Worm (Caenorhabditis elegans): ENCODE measurements around the gene F35H8.1.

Gene F35H8.1

ce11 chrII:9601069-9601468, 48.0 kb upstream of the F35H8.1 start:
- TF ChIP-seq rpc-1 (optimal IDR thresholded peaks at IDR 0.05) (no peak), rpc-1 (tag; optimal IDR thresholded peaks at IDR 0.05) (no peak), madf-10 (tag; optimal IDR thresholded peaks at IDR 0.05) (no peak), ztf-22 (GFP tag; optimal IDR thresholded peaks at IDR 0.05) (peak; percentile 26), F22D6.2 (tag; optimal IDR thresholded peaks at IDR 0.05) (peak; percentile 59), lin-40 (tag; optimal IDR thresholded peaks at IDR 0.05) (peak; percentile 58), let-607 (tag; optimal IDR thresholded peaks at IDR 0.05) (peak; percentile 74 to 83), egl-44 (GFP tag; IDR thresholded peaks at IDR 0.05) (0 out of 2 replicates have a peak, but pooled peaks have one; percentile 42), hmg-1.2 (GFP tag; IDR thresholded peaks at IDR 0.05) (0 out of 2 replicates have a peak, but pooled peaks have one; percentile 15), chd-7 (tag; optimal IDR thresholded peaks at IDR 0.05) (peak; percentile 49), atf-7 (tag; optimal IDR thresholded peaks at IDR 0.05) (peak; percentile 43), hlh-12 (tag; optimal IDR thresholded peaks at IDR 0.05) (no peak), Y53G8AR.9 (GFP tag; conservative IDR thresholded peaks at IDR 0.05) (0 out of 2 replicates have a peak, but pooled peaks have one; percentile 23), lin-35 (GFP tag; optimal IDR thresholded peaks at IDR 0.05) (peak in 1 of 3 experiments; percentile 11), somi-1 (GFP tag; optimal IDR thresholded peaks at IDR 0.05) (peak; percentile 64), ets-4 (GFP tag; optimal IDR thresholded peaks at IDR 0.05) (peak; percentile 17), dpl-1 (GFP tag; optimal IDR thresholded peaks at IDR 0.05) (no peak), ama-1 (optimal IDR thresholded peaks at IDR 0.05) (peak; percentile 84), ama-1 (GFP tag; optimal IDR thresholded peaks at IDR 0.05) (no peak), nhr-80 (tag; optimal IDR thresholded peaks at IDR 0.05) (peak; percentile 83), dpff-1 (tag; optimal IDR thresholded peaks at IDR 0.05) (no peak), dox-1 (GFP tag; IDR thresholded peaks at IDR 0.05) (0 out of 2 replicates have a peak, but pooled peaks have one; percentile 21), ztf-26 (tag; optimal IDR thresholded peaks at IDR 0.05) (peak; percentile 50), lin-26 (GFP tag; IDR thresholded peaks at IDR 0.05) (no peak), lin-54 (GFP tag; optimal IDR thresholded peaks at IDR 0.05) (peak; percentile 9), tbp1 (GFP tag; optimal IDR thresholded peaks at IDR 0.05) (peak; percentile 29), cebp-1 (GFP tag; IDR thresholded peaks at IDR 0.05) (no peak), cebp-1 (tag; optimal IDR thresholded peaks at IDR 0.05) (peak; percentile 33)

- TF ChIP-seq nhr-80 (tag; optimal IDR thresholded peaks at IDR 0.05) (peak; percentile 34), Y67H2A.10 (GFP tag; conservative IDR thresholded peaks at IDR 0.05) (no peak), zim-3 (tag; optimal IDR thresholded peaks at IDR 0.05) (no peak), mxl-1 (tag; optimal IDR thresholded peaks at IDR 0.05) (no peak), ztf-26 (tag; optimal IDR thresholded peaks at IDR 0.05) (no peak), lir-1 (GFP tag; conservative IDR thresholded peaks at IDR 0.05) (no peak)
Measured at ce11 chrII:9600022-9600722, 47.1 kb upstream of the F35H8.1 start.

- TF ChIP-seq nfyb-1 (GFP tag; IDR thresholded peaks at IDR 0.05) (peak; percentile 71; the same call in 1 of the 2 replicates), attf-3 (GFP tag; conservative IDR thresholded peaks at IDR 0.05) (0 out of 2 replicates have a peak, but pooled peaks have one; percentile 9), ZK185.1 (tag; optimal IDR thresholded peaks at IDR 0.05; ENCODE audit: poor library complexity, severe bottlenecking) (peak; percentile 15), Y95B8A.8 (GFP tag; IDR thresholded peaks at IDR 0.05) (no peak), lin-35 (GFP tag; optimal IDR thresholded peaks at IDR 0.05) (peak in 1 of 3 experiments; percentile 44), unc-130 (GFP tag; optimal IDR thresholded peaks at IDR 0.05) (no peak), cebp-1 (GFP tag; IDR thresholded peaks at IDR 0.05) (no peak; the same call in 1 of the 2 replicates), cebp-1 (tag; optimal IDR thresholded peaks at IDR 0.05) (peak; percentile 19), F22D6.2 (tag; optimal IDR thresholded peaks at IDR 0.05) (no peak), B0019.2 (GFP tag; conservative IDR thresholded peaks at IDR 0.05) (no peak), B0336.3 (GFP tag; IDR thresholded peaks at IDR 0.05) (no peak), C17E4.6 (GFP tag; IDR thresholded peaks at IDR 0.05) (no peak), madf-6 (GFP tag; IDR thresholded peaks at IDR 0.05) (0 out of 2 replicates have a peak, but pooled peaks have one; percentile 43), repo-1 (tag; optimal IDR thresholded peaks at IDR 0.05) (peak; percentile 55), madf-3 (GFP tag; IDR thresholded peaks at IDR 0.05) (0 out of 2 replicates have a peak, but pooled peaks have one; percentile 29), F33H1.4 (GFP tag; IDR thresholded peaks at IDR 0.05) (no peak), ztf-3 (GFP tag; optimal IDR thresholded peaks at IDR 0.05) (no peak), him-1 (tag; optimal IDR thresholded peaks at IDR 0.05) (no peak)
Measured at ce11 chrII:9597516-9598047, 44.5 kb upstream of the F35H8.1 start, which contains the start of gene mrpl-53. mrpl-53 (plus strand) TSS chrII:9597622.

Measured in whole organism, young adult.